Worm (Caenorhabditis elegans) whole organism, L1 larva: ENCODE measurements around the gene xrn-2.

Source experiments
- C16A3.4 ChIP-seq: fragments of 150-350 bp; optimal IDR thresholded peaks from 2 replicates; lab custom pipeline; 2014; ENCODE audit warnings: missing biosample characterization, missing genetic modification characterization
- C34B4.2 ChIP-seq: sonication (generic microtip); optimal IDR thresholded peaks from 2 replicates; lab custom pipeline; 2017; ENCODE audit warnings: mild to moderate bottlenecking, missing genetic modification characterization, missing compliant biosample characterization
- F16B12.6 ChIP-seq: fragments of 150-350 bp; optimal IDR thresholded peaks from 2 replicates; lab custom pipeline; 2014; ENCODE audit warnings: missing biosample characterization, missing genetic modification characterization
- aha-1 ChIP-seq: fragments of 150-350 bp; optimal IDR thresholded peaks from 2 replicates; lab custom pipeline; 2014; ENCODE audit warnings: missing biosample characterization, missing genetic modification characterization
- alr-1 ChIP-seq: fragments of 200-800 bp; sonication (Bioruptor generic); optimal IDR thresholded peaks from 2 replicates; lab custom pipeline; 2018; ENCODE audit warnings: borderline replicate concordance, mild to moderate bottlenecking, missing genetic modification characterization, missing compliant biosample characterization
- aly-2 ChIP-seq: fragments of 150-350 bp; optimal IDR thresholded peaks from 2 replicates; lab custom pipeline; 2014; ENCODE audit warnings: missing biosample characterization, missing genetic modification characterization
- ama-1 ChIP-seq: fragments of 150-350 bp; optimal IDR thresholded peaks from 2 replicates; lab custom pipeline; 2014
- blmp-1 ChIP-seq: fragments of 150-350 bp; optimal IDR thresholded peaks from 2 replicates; lab custom pipeline; 2014; ENCODE audit warnings: missing biosample characterization, missing genetic modification characterization
- ceh-63 ChIP-seq: fragments of 200-800 bp; sonication (Bioruptor generic); optimal IDR thresholded peaks from 2 replicates; lab custom pipeline; 2018; ENCODE audit warnings: mild to moderate bottlenecking, missing genetic modification characterization, missing compliant biosample characterization
- ceh-8 ChIP-seq: fragments of 200-800 bp; sonication (Bioruptor generic); optimal IDR thresholded peaks from 2 replicates; lab custom pipeline; 2018; ENCODE audit warnings: mild to moderate bottlenecking, missing genetic modification characterization, moderate library complexity, missing compliant biosample characterization
- ceh-90 ChIP-seq: sonication (generic microtip); optimal IDR thresholded peaks from 2 replicates; lab custom pipeline; 2016; ENCODE audit warnings: missing genetic modification characterization, missing compliant biosample characterization
- efl-1 ChIP-seq, 4 experiments: fragments of 150-350 bp; optimal IDR thresholded peaks in 3 of 4; peaks in 1 of 4; 1 replicate in 1 of 4; 2 replicates in 3 of 4; lab custom pipeline; 2014; ENCODE audit warnings: missing biosample characterization in 2 of 4, missing genetic modification characterization in 2 of 4, missing genetic modification reagents in 2 of 4
- efl-3 ChIP-seq: fragments of 200-800 bp; sonication (Bioruptor generic); optimal IDR thresholded peaks from 2 replicates; lab custom pipeline; 2018; ENCODE audit warnings: mild to moderate bottlenecking, missing genetic modification characterization, missing compliant biosample characterization
- egl-13 ChIP-seq: sonication (generic microtip); optimal IDR thresholded peaks from 2 replicates; lab custom pipeline; 2016; ENCODE audit warnings: missing genotype, missing genetic modification reagents, missing genetic modification characterization, missing compliant biosample characterization
- egl-27 ChIP-seq, 2 experiments: fragments of 150-350 bp in 1 of 2; sonication (generic microtip); optimal IDR thresholded peaks; 3 replicates each; lab custom pipeline; 2017 to 2018; ENCODE audit warnings: missing biosample characterization in 2 of 2, missing genetic modification characterization in 2 of 2, missing genetic modification reagents in 2 of 2
- ets-5 ChIP-seq: fragments of 200-800 bp; sonication (Bioruptor generic); IDR thresholded peaks from 2 replicates; pipeline ENCODE4 v1.3.6; 2022; ENCODE audit warnings: missing genetic modification characterization, missing compliant biosample characterization
- fkh-4 ChIP-seq: sonication (generic microtip); optimal IDR thresholded peaks from 2 replicates; lab custom pipeline; 2016; ENCODE audit warnings: missing compliant biosample characterization, missing genetic modification characterization, borderline replicate concordance
- fkh-8 ChIP-seq: sonication (generic microtip); optimal IDR thresholded peaks from 2 replicates; lab custom pipeline; 2016; ENCODE audit warnings: mild to moderate bottlenecking, missing genetic modification characterization, missing compliant biosample characterization
- isw-1 ChIP-seq: fragments of 200-800 bp; sonication (Bioruptor generic); IDR thresholded peaks from 2 replicates; pipeline ENCODE4 v1.3.6; 2022; ENCODE audit warnings: missing genetic modification characterization, missing compliant biosample characterization
- lin-13 ChIP-seq: fragments of 150-350 bp; optimal IDR thresholded peaks from 2 replicates; lab custom pipeline; 2014; ENCODE audit warnings: missing biosample characterization, missing genetic modification reagents, missing genetic modification characterization
- lin-14 ChIP-seq: fragments of 200-800 bp; sonication (Bioruptor generic); optimal IDR thresholded peaks from 2 replicates; lab custom pipeline; 2018; ENCODE audit warnings: mild to moderate bottlenecking, missing genetic modification characterization, moderate library complexity, missing compliant biosample characterization
- lin-39 ChIP-seq: fragments of 150-350 bp; optimal IDR thresholded peaks from 2 replicates; lab custom pipeline; 2014; ENCODE audit warnings: missing biosample characterization, missing genetic modification reagents, missing genetic modification characterization
- lsy-2 ChIP-seq, 2 experiments: fragments of 150-350 bp; optimal IDR thresholded peaks; 2 replicates each; lab custom pipeline; 2014; ENCODE audit warnings: missing biosample characterization in 2 of 2, missing genetic modification characterization in 2 of 2
- mab-9 ChIP-seq: fragments of 200-800 bp; sonication (Bioruptor generic); IDR thresholded peaks from 2 replicates; pipeline ENCODE4 v1.3.6; 2022; ENCODE audit warnings: missing genetic modification reagents, missing genetic modification characterization, missing compliant biosample characterization
- mef-2 ChIP-seq: fragments of 150-350 bp; optimal IDR thresholded peaks from 2 replicates; lab custom pipeline; 2014; ENCODE audit warnings: missing biosample characterization, missing genetic modification characterization
- nhr-11 ChIP-seq: fragments of 150-350 bp; optimal IDR thresholded peaks from 2 replicates; lab custom pipeline; 2014; ENCODE audit warnings: missing biosample characterization, missing genetic modification characterization
- nhr-19 ChIP-seq: fragments of 200-800 bp; sonication (Bioruptor generic); conservative IDR thresholded peaks from 2 replicates; pipeline ENCODE4 v1.3.6; 2022; ENCODE audit warnings: missing genetic modification characterization, missing compliant biosample characterization
- nhr-71 ChIP-seq: sonication (generic microtip); optimal IDR thresholded peaks from 2 replicates; lab custom pipeline; 2016; ENCODE audit warnings: mild to moderate bottlenecking, missing genetic modification characterization, moderate library complexity, missing compliant biosample characterization
- nhr-76 ChIP-seq: sonication (generic microtip); optimal IDR thresholded peaks from 2 replicates; lab custom pipeline; 2017; ENCODE audit warnings: missing biosample characterization, missing genetic modification characterization
- nhr-85 ChIP-seq: sonication (generic microtip); peaks from one replicate; lab custom pipeline; 2016; ENCODE audit warnings: missing genetic modification characterization, inconsistent platforms, missing compliant biosample characterization
- nhr-90 ChIP-seq: sonication (generic microtip); optimal IDR thresholded peaks from 2 replicates; lab custom pipeline; 2016; ENCODE audit warnings: mild to moderate bottlenecking, missing genetic modification characterization, missing compliant biosample characterization; ENCODE audit not compliant: poor library complexity
- pax-3 ChIP-seq: fragments of 200-800 bp; sonication (Bioruptor generic); optimal IDR thresholded peaks from 2 replicates; lab custom pipeline; 2018; ENCODE audit warnings: mild to moderate bottlenecking, missing genetic modification characterization, moderate library complexity, missing compliant biosample characterization
- pqm-1 ChIP-seq: sonication (generic microtip); optimal IDR thresholded peaks from 3 replicates; lab custom pipeline; 2017; ENCODE audit warnings: missing biosample characterization, missing genetic modification characterization
- rnt-1 ChIP-seq: sonication (generic microtip); optimal IDR thresholded peaks from 2 replicates; lab custom pipeline; 2016; ENCODE audit warnings: mild to moderate bottlenecking, missing genetic modification characterization, moderate library complexity, missing compliant biosample characterization
- skn-1 ChIP-seq: fragments of 150-350 bp; optimal IDR thresholded peaks from 2 replicates; lab custom pipeline; 2014; ENCODE audit warnings: missing biosample characterization, missing genetic modification characterization
- snpc-4 ChIP-seq: fragments of 150-350 bp; optimal IDR thresholded peaks from 2 replicates; lab custom pipeline; 2014; ENCODE audit warnings: missing biosample characterization, missing genetic modification characterization
- snu-23 ChIP-seq: sonication (generic microtip); optimal IDR thresholded peaks from 2 replicates; lab custom pipeline; 2016; ENCODE audit warnings: missing genetic modification characterization, missing compliant biosample characterization
- sox-4 ChIP-seq: sonication (generic microtip); optimal IDR thresholded peaks from 2 replicates; lab custom pipeline; 2016; ENCODE audit warnings: missing genetic modification characterization, missing compliant biosample characterization
- swsn-7 ChIP-seq: sonication (generic microtip); optimal IDR thresholded peaks from 2 replicates; lab custom pipeline; 2016; ENCODE audit warnings: missing genetic modification characterization, missing compliant biosample characterization
- unc-130 ChIP-seq: fragments of 150-350 bp; optimal IDR thresholded peaks from 2 replicates; lab custom pipeline; 2017; ENCODE audit warnings: missing biosample characterization, missing genetic modification characterization, inconsistent platforms
- unc-86 ChIP-seq: sonication (generic microtip); optimal IDR thresholded peaks from 2 replicates; lab custom pipeline; 2016; ENCODE audit warnings: missing genetic modification characterization, missing compliant biosample characterization
- unc-98 ChIP-seq: fragments of 200-800 bp; sonication (Bioruptor generic); IDR thresholded peaks from 2 replicates; pipeline ENCODE4 v1.3.6; 2022; ENCODE audit warnings: missing genetic modification characterization, missing compliant biosample characterization
- vab-15 ChIP-seq: sonication (generic microtip); optimal IDR thresholded peaks from 2 replicates; lab custom pipeline; 2017; ENCODE audit warnings: missing genotype, mild to moderate bottlenecking, missing genetic modification characterization, missing compliant biosample characterization
- zag-1 ChIP-seq: fragments of 150-350 bp; optimal IDR thresholded peaks from 2 replicates; lab custom pipeline; 2014; ENCODE audit warnings: missing biosample characterization, missing genetic modification characterization
- zip-4 ChIP-seq: fragments of 200-800 bp; sonication (Bioruptor generic); optimal IDR thresholded peaks from 2 replicates; lab custom pipeline; 2018; ENCODE audit warnings: mild to moderate bottlenecking, missing genetic modification characterization, moderate library complexity, missing compliant biosample characterization
- ztf-11 ChIP-seq, 2 experiments: sonication (generic microtip); optimal IDR thresholded peaks; 2 replicates each; lab custom pipeline; 2016 to 2017; ENCODE audit warnings: missing genetic modification characterization in 2 of 2, missing biosample characterization in 1 of 2, missing compliant biosample characterization in 1 of 2

xrn-2 gene

DNA sequence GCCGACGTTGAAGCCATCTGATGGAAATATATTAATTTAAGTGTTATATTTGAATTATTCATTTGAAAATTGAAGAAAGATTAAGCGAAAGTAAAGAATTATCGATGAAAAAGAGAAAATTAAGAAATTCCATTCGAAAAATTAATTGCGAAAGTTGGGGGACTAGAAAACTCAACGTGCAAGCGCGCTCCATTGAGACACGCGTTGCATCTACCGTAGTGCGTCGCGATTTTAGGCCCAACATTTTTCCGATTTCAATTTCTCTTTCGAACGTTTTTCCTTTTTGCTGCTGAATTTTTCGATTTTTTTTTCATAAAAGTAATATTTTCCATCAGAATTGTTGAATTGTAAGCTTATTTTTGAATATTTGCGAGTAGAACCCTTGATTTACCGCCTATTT lies 1.2 kb upstream of the xrn-2 start, which contains the start of gene Y48B6A.1 (continued):
- TF ChIP-seq efl-3 (no peak), F16B12.6 (tag; lab: Kevin White, UChicago) (peak; percentile 79), rnt-1 (tag; lab: Kevin White, UChicago) (peak; percentile 99), fkh-8 (peak; percentile 97), lin-14 (peak; percentile 96), nhr-71 (tag; lab: Kevin White, UChicago) (peak; percentile 96), ceh-90 (tag; lab: Kevin White, UChicago) (peak; percentile 90), snu-23 (peak; percentile 96), ets-5 (GFP tag; lab: Robert Waterston, UW) (no peak), sox-4 (tag; lab: Kevin White, UChicago) (peak; percentile 71), zip-4 (GFP tag; lab: Kevin White, UChicago) (peak; percentile 65), nhr-76 (tag; lab: Kevin White, UChicago) (no peak), C34B4.2 (tag; lab: Kevin White, UChicago) (no peak), aly-2 (tag; lab: Kevin White, UChicago) (peak; percentile 88), pax-3 (tag; lab: Kevin White, UChicago) (peak; percentile 93), vab-15 (tag; lab: Kevin White, UChicago) (peak; percentile 93), egl-27 (tag; optimal IDR thresholded peaks at IDR 0.05; lab: Kevin White, UChicago) (peak; percentile 8 to 63), nhr-90 (tag; lab: Kevin White, UChicago) (peak; percentile 96), lsy-2 (tag; optimal IDR thresholded peaks at IDR 0.05; lab: Kevin White, UChicago) (peak; percentile 98 to 99), nhr-85 (tag; lab: Kevin White, UChicago) (peak; percentile 94), lin-13 (GFP tag; lab: Kevin White, UChicago) (peak; percentile 94), zag-1 (tag; lab: Kevin White, UChicago) (no peak), nhr-19 (peak; percentile 90), isw-1 (GFP tag; lab: Robert Waterston, UW) (peak; percentile 92), ceh-8 (GFP tag; lab: Kevin White, UChicago) (peak; percentile 30), alr-1 (no peak), ama-1 (lab: Kevin White, UChicago) (no peak), blmp-1 (tag; lab: Kevin White, UChicago) (peak; percentile 87), skn-1 (tag; lab: Kevin White, UChicago) (peak; percentile 97), ceh-63 (peak; percentile 35), lin-39 (peak; percentile 71), mab-9 (GFP tag; lab: Robert Waterston, UW) (peak; percentile 75; the same call in 1 of the 2 replicates), aha-1 (peak; percentile 44), nhr-11 (tag; lab: Kevin White, UChicago) (peak; percentile 66), unc-98 (GFP tag; lab: Robert Waterston, UW) (peak; percentile 92), snpc-4 (tag; lab: Kevin White, UChicago) (peak; percentile 94), fkh-4 (tag; lab: Kevin White, UChicago) (peak; percentile 92)
- TF ChIP-seq, all 84 proteins: peak for 66

DNA sequence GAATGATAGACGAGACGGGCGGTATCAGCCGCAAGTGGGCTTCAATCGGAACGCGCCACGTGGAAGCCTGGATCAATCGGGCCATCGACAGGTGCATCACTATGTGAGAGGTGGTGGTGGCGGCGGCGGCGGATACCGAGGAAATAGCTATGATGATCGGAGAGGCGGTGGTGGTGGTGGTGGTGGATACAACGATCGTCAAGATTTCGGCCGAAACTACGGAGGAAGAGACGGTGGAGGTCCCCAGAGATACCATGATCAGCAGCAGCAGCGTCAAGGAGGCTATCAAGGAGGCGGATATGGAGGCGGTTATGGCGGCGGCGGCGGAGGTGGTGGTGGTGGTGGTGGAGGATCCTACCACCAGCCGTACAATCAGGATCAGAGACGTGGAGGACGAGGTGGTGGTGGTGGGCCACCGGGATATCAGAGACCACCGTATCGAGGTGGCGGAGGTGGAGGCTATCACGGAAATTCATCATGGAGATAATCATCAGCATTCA lies 9.9 kb downstream of the xrn-2 start:
- TF ChIP-seq nhr-71 (tag; lab: Kevin White, UChicago) (no peak), aha-1 (no peak), aly-2 (tag; lab: Kevin White, UChicago) (no peak), ztf-11 (tag; optimal IDR thresholded peaks at IDR 0.05; lab: Kevin White, UChicago) (no peak)

DNA sequence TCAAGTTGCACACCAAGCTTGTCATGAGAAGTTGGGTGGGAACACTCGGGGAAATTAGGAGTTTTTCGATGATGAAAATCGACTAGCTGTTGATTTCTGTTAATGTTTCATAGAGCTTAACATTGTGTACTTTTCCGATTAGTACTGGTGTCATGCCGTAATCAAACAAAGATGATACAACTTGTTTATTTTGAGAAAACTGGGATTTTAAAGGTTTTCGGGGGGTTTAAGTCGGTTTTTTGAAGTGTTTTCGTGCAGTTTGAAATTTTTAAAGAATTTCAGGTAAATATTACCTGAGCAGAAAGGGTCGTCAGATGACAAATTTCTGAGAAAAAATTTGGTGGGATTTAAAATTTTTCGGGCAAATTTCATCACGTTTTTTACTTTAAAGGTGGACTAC lies 16.0 kb downstream of the xrn-2 start, which contains the start of gene eat-2:
Gene eat-2 (minus strand): TSS at position 101 of the 400 bp plus-strand sequence.
- no peak for TF ChIP-seq nhr-11 (tag; lab: Kevin White, UChicago)
- no peak for TF ChIP-seq ceh-8 (GFP tag; lab: Kevin White, UChicago)
- no peak for TF ChIP-seq egl-13
- TF ChIP-seq unc-130 (tag; lab: Kevin White, UChicago): no peak
- no peak for TF ChIP-seq efl-1 (optimal IDR thresholded peaks at IDR 0.05; lab: Kevin White, UChicago)
- TF ChIP-seq efl-1 (GFP tag; optimal IDR thresholded peaks at IDR 0.05 in 1 of 2; lab: Kevin White, UChicago): no peak
- no peak for TF ChIP-seq F16B12.6 (tag; lab: Kevin White, UChicago)
- no peak for TF ChIP-seq swsn-7 (tag; lab: Kevin White, UChicago)
- TF ChIP-seq C16A3.4: no peak
- no peak for TF ChIP-seq blmp-1 (tag; lab: Kevin White, UChicago)
- no peak for TF ChIP-seq nhr-71 (tag; lab: Kevin White, UChicago)
- TF ChIP-seq pqm-1 (tag; lab: Kevin White, UChicago): no peak
- no peak for TF ChIP-seq mef-2 (tag; lab: Kevin White, UChicago)
- no peak for TF ChIP-seq unc-86 (tag; lab: Kevin White, UChicago)
- no peak for TF ChIP-seq ets-5 (GFP tag; lab: Robert Waterston, UW)
- no peak for TF ChIP-seq skn-1 (tag; lab: Kevin White, UChicago)
- no peak for TF ChIP-seq egl-27 (tag; optimal IDR thresholded peaks at IDR 0.05; lab: Kevin White, UChicago)
